Worm (Caenorhabditis elegans) whole organism, mixed stage, embryonic: ENCODE results near the gene Y50D4B.1.

Source experiments
- bed-3 ChIP-seq: fragments of 200-800 bp; sonication (Bioruptor generic); optimal IDR thresholded peaks from 3 replicates; lab custom pipeline; 2018; ENCODE audit warnings: mild to moderate bottlenecking, missing genetic modification characterization, moderate library complexity, missing compliant biosample characterization
- blmp-1 ChIP-seq: fragments of 150-350 bp; optimal IDR thresholded peaks from 2 replicates; lab custom pipeline; 2014; ENCODE audit warnings: missing biosample characterization, missing genetic modification characterization
- ceh-83 ChIP-seq: fragments of 200-800 bp; sonication (Bioruptor generic); optimal IDR thresholded peaks from 2 replicates; lab custom pipeline; 2018; ENCODE audit warnings: mild to moderate bottlenecking, missing genetic modification characterization, missing compliant biosample characterization
- ces-1 ChIP-seq: fragments of 150-350 bp; optimal IDR thresholded peaks from 2 replicates; lab custom pipeline; 2014; ENCODE audit warnings: missing biosample characterization, missing genetic modification reagents, missing genetic modification characterization
- elt-1 ChIP-seq: sonication (generic microtip); optimal IDR thresholded peaks from 2 replicates; lab custom pipeline; 2017; ENCODE audit warnings: missing genetic modification characterization, mild to moderate bottlenecking, missing compliant biosample characterization, antibody characterized with exemption, moderate library complexity, borderline replicate concordance; ENCODE audit not compliant: insufficient read depth
- lin-32 ChIP-seq: fragments of 200-800 bp; sonication (Bioruptor generic); optimal IDR thresholded peaks from 2 replicates; lab custom pipeline; 2018; ENCODE audit warnings: mild to moderate bottlenecking, missing genetic modification characterization, missing compliant biosample characterization
- lsy-2 ChIP-seq: fragments of 150-350 bp; optimal IDR thresholded peaks from 2 replicates; lab custom pipeline; 2014; ENCODE audit warnings: missing biosample characterization, missing genetic modification characterization
- nhr-12 ChIP-seq: fragments of 150-350 bp; optimal IDR thresholded peaks from 2 replicates; lab custom pipeline; 2014; ENCODE audit warnings: missing biosample characterization, missing genetic modification characterization
- nhr-2 ChIP-seq: fragments of 150-350 bp; optimal IDR thresholded peaks from 2 replicates; lab custom pipeline; 2014; ENCODE audit warnings: missing biosample characterization, missing genetic modification characterization
- nhr-237 ChIP-seq: fragments of 150-350 bp; optimal IDR thresholded peaks from 2 replicates; lab custom pipeline; 2014; ENCODE audit warnings: missing biosample characterization, missing genetic modification characterization
- nhr-28 ChIP-seq: fragments of 150-350 bp; optimal IDR thresholded peaks from 2 replicates; lab custom pipeline; 2014; ENCODE audit warnings: missing biosample characterization, missing genetic modification characterization
- pha-4 ChIP-seq: fragments of 150-350 bp; optimal IDR thresholded peaks from 2 replicates; lab custom pipeline; 2018; ENCODE audit warnings: missing biosample characterization, missing genetic modification reagents, missing genetic modification characterization
- snpc-4 ChIP-seq: fragments of 150-350 bp; optimal IDR thresholded peaks from 2 replicates; lab custom pipeline; 2014; ENCODE audit warnings: missing biosample characterization, missing genetic modification characterization
- ztf-11 ChIP-seq: fragments of 150-350 bp; optimal IDR thresholded peaks from 2 replicates; lab custom pipeline; 2014; ENCODE audit warnings: missing biosample characterization, missing genetic modification characterization

- TF ChIP-seq ces-1 (GFP tag; lab: Kevin White, UChicago), result no peak
- TF ChIP-seq nhr-28 (tag; lab: Kevin White, UChicago), result no peak
- no peak for TF ChIP-seq nhr-2
- TF ChIP-seq snpc-4 (tag; lab: Kevin White, UChicago), result no peak
- TF ChIP-seq bed-3 (GFP tag; lab: Kevin White, UChicago), result no peak
- no peak for TF ChIP-seq elt-1 (tag; lab: Kevin White, UChicago)
- no peak for TF ChIP-seq pha-4 (tag; lab: Kevin White, UChicago)
- TF ChIP-seq nhr-12 (tag; lab: Kevin White, UChicago), result no peak
- TF ChIP-seq lsy-2 (tag; lab: Kevin White, UChicago), result no peak
- TF ChIP-seq lin-32 (GFP tag; lab: Kevin White, UChicago), result no peak
- no peak for TF ChIP-seq ztf-11 (tag; lab: Kevin White, UChicago)
- peak; percentile 24 for TF ChIP-seq ceh-83
- no peak for TF ChIP-seq nhr-237
- no peak for TF ChIP-seq blmp-1 (tag; lab: Kevin White, UChicago)
Observed at ce11 chrV:1165090-1165761, 52.5 kb downstream of the Y50D4B.1 start, which contains the start of gene ptr-16.
